Fruit fly (Drosophila melanogaster) whole organism, embryonic: ENCODE results near the gene sun.

Experiments
- Antp ChIP-seq: fragments of 200-800 bp; sonication (Bioruptor generic); optimal IDR thresholded peaks from 3 replicates; lab custom pipeline; 2016; ENCODE audit warnings: missing biosample characterization, missing genetic modification characterization
- B-H1 ChIP-seq: fragments of 200-800 bp; sonication (Bioruptor generic); IDR thresholded peaks from 3 replicates; pipeline ENCODE4 v1.3.6; 2022; ENCODE audit warnings: missing biosample characterization, missing genetic modification characterization
- BEAF-32 ChIP-seq: fragments of 200-800 bp; sonication (Bioruptor generic); optimal IDR thresholded peaks from 3 replicates; lab custom pipeline; 2017; ENCODE audit warnings: missing biosample characterization, missing genetic modification characterization, mild to moderate bottlenecking, moderate library complexity, missing genetic modification reagents
- Bgb ChIP-seq: fragments of 200-800 bp; sonication (Bioruptor generic); IDR thresholded peaks from 2 replicates; pipeline ENCODE4 v1.3.6; 2022; ENCODE audit warnings: missing biosample characterization, missing genetic modification characterization; ENCODE audit not compliant: partially characterized antibody
- CG11723 ChIP-seq: fragments of 200-800 bp; sonication (Bioruptor generic); optimal IDR thresholded peaks from 2 replicates; lab custom pipeline; 2017; ENCODE audit warnings: missing biosample characterization, mild to moderate bottlenecking, missing genetic modification characterization
- CG12942 ChIP-seq: fragments of 200-800 bp; sonication (Bioruptor generic); optimal IDR thresholded peaks from 3 replicates; lab custom pipeline; 2016; ENCODE audit warnings: missing biosample characterization, missing genetic modification characterization
- CG13287 ChIP-seq: fragments of 200-800 bp; sonication (Bioruptor generic); IDR thresholded peaks from 2 replicates; pipeline ENCODE4 v1.3.6; 2022; ENCODE audit warnings: missing biosample characterization, missing genetic modification characterization; ENCODE audit not compliant: partially characterized antibody
- CG14710 ChIP-seq: fragments of 200-800 bp; sonication (Bioruptor generic); optimal IDR thresholded peaks from 3 replicates; lab custom pipeline; 2019; ENCODE audit warnings: missing biosample characterization, mild to moderate bottlenecking, missing genetic modification characterization, moderate library complexity
- CG15011 ChIP-seq: fragments of 200-800 bp; sonication (Bioruptor generic); optimal IDR thresholded peaks from 3 replicates; lab custom pipeline; 2018; ENCODE audit warnings: missing biosample characterization, mild to moderate bottlenecking, missing genetic modification characterization
- CG1603 ChIP-seq: fragments of 200-800 bp; sonication (Bioruptor generic); optimal IDR thresholded peaks from 2 replicates; lab custom pipeline; 2019; ENCODE audit warnings: missing biosample characterization, mild to moderate bottlenecking, missing genetic modification characterization, moderate library complexity
- CG16815 ChIP-seq: fragments of 200-800 bp; sonication (Bioruptor generic); optimal IDR thresholded peaks from 3 replicates; lab custom pipeline; 2017; ENCODE audit warnings: missing biosample characterization, mild to moderate bottlenecking, missing genetic modification characterization
- CG30020 ChIP-seq: fragments of 200-800 bp; optimal IDR thresholded peaks from 2 replicates; lab custom pipeline; 2019; ENCODE audit warnings: missing biosample characterization, mild to moderate bottlenecking, missing genetic modification characterization, moderate library complexity
- CG4617 ChIP-seq: fragments of 200-800 bp; sonication (Bioruptor generic); optimal IDR thresholded peaks from 3 replicates; lab custom pipeline; 2016; ENCODE audit warnings: missing biosample characterization, missing genetic modification characterization, borderline replicate concordance
- CG7271 ChIP-seq: fragments of 200-800 bp; sonication (Bioruptor generic); optimal IDR thresholded peaks from 2 replicates; lab custom pipeline; 2018; ENCODE audit warnings: missing biosample characterization, mild to moderate bottlenecking, missing genetic modification characterization, moderate library complexity
- CG8478 ChIP-seq: fragments of >200 bp; optimal IDR thresholded peaks from 2 replicates; lab custom pipeline; 2018
- CG9797 ChIP-seq: fragments of 200-800 bp; sonication (Bioruptor generic); optimal IDR thresholded peaks from 3 replicates; lab custom pipeline; 2018; ENCODE audit warnings: missing biosample characterization, mild to moderate bottlenecking, missing genetic modification characterization
- CTCF ChIP-seq: fragments of 200-800 bp; sonication (Bioruptor generic); optimal IDR thresholded peaks from 2 replicates; lab custom pipeline; 2017; ENCODE audit warnings: missing biosample characterization, mild to moderate bottlenecking, missing genetic modification characterization, moderate library complexity
- Dll ChIP-seq: fragments of 200-800 bp; sonication (Bioruptor generic); IDR thresholded peaks from 4 replicates; pipeline ENCODE4 v1.3.6; 2022; ENCODE audit warnings: missing biosample characterization, missing genetic modification characterization; ENCODE audit not compliant: partially characterized antibody
- Doc3 ChIP-seq: fragments of 200-800 bp; sonication (Bioruptor generic); IDR thresholded peaks from 3 replicates; pipeline ENCODE4 v1.3.6; 2022; ENCODE audit warnings: missing biosample characterization, missing genetic modification characterization; ENCODE audit not compliant: partially characterized antibody
- Dp ChIP-seq: fragments of 200-800 bp; sonication (Bioruptor generic); optimal IDR thresholded peaks from 2 replicates; lab custom pipeline; 2018; ENCODE audit warnings: missing biosample characterization, mild to moderate bottlenecking, missing genetic modification characterization, moderate library complexity
- Drgx ChIP-seq: fragments of 200-800 bp; sonication (Bioruptor generic); IDR thresholded peaks from 2 replicates; pipeline ENCODE4 v1.3.6; 2022; ENCODE audit warnings: missing biosample characterization, missing genetic modification characterization
- E2f2 ChIP-seq: fragments of 200-800 bp; sonication (Bioruptor generic); IDR thresholded peaks from 2 replicates; pipeline ENCODE4 v1.3.6; 2022; ENCODE audit warnings: missing biosample characterization, missing genetic modification characterization
- Ets97D ChIP-seq: fragments of 200-800 bp; sonication (Bioruptor generic); optimal IDR thresholded peaks from 3 replicates; lab custom pipeline; 2016; ENCODE audit warnings: missing biosample characterization, missing genetic modification characterization
- Fer1 ChIP-seq: fragments of 200-800 bp; sonication (Bioruptor generic); optimal IDR thresholded peaks from 2 replicates; lab custom pipeline; 2017; ENCODE audit warnings: missing biosample characterization, mild to moderate bottlenecking, missing genetic modification characterization
- HLH4C ChIP-seq: fragments of 200-800 bp; sonication (Bioruptor generic); IDR thresholded peaks from 3 replicates; pipeline ENCODE4 v1.3.6; 2022; ENCODE audit warnings: missing biosample characterization, missing genetic modification characterization; ENCODE audit not compliant: partially characterized antibody
- Lhr ChIP-seq: fragments of 200-800 bp; sonication (Bioruptor generic); optimal IDR thresholded peaks from 3 replicates; lab custom pipeline; 2017; ENCODE audit warnings: mild to moderate bottlenecking, missing biosample characterization, missing genetic modification reagents, missing genetic modification characterization
- MBD-R2 ChIP-seq: fragments of 200-800 bp; sonication (Bioruptor generic); IDR thresholded peaks from 2 replicates; pipeline ENCODE4 v1.3.6; 2022; ENCODE audit warnings: missing biosample characterization, missing genetic modification characterization
- Med ChIP-seq: fragments of 200-800 bp; sonication (Bioruptor generic); peaks from one replicate; lab custom pipeline; 2016; ENCODE audit warnings: missing biosample characterization, missing genetic modification characterization, mild to moderate bottlenecking, inconsistent platforms, moderate library complexity
- Myb ChIP-seq: fragments of 200-800 bp; sonication (Bioruptor generic); optimal IDR thresholded peaks from 2 replicates; lab custom pipeline; 2016; ENCODE audit warnings: missing biosample characterization, missing genetic modification characterization
- Pdp1 ChIP-seq, 2 experiments: fragments of 200-800 bp; sonication (Bioruptor generic); optimal IDR thresholded peaks; 3 replicates each; lab custom pipeline; 2016; ENCODE audit warnings: missing biosample characterization in 2 of 2, missing genetic modification characterization in 2 of 2, mild to moderate bottlenecking in 1 of 2, moderate library complexity in 1 of 2
- Scr ChIP-seq: fragments of 200-800 bp; sonication (Bioruptor generic); IDR thresholded peaks from 2 replicates; pipeline ENCODE4 v1.3.6; 2022; ENCODE audit warnings: missing biosample characterization, missing genetic modification characterization; ENCODE audit not compliant: partially characterized antibody
- Sry-δ ChIP-seq: fragments of 200-800 bp; sonication (Bioruptor generic); optimal IDR thresholded peaks from 2 replicates; lab custom pipeline; 2016; ENCODE audit warnings: missing biosample characterization, missing genetic modification characterization
- Xbp1 ChIP-seq: fragments of 200-800 bp; sonication (Bioruptor generic); optimal IDR thresholded peaks from 3 replicates; lab custom pipeline; 2016; ENCODE audit warnings: missing biosample characterization, mild to moderate bottlenecking, missing genetic modification characterization
- abd-A ChIP-seq: fragments of 200-800 bp; sonication (Bioruptor generic); optimal IDR thresholded peaks from 3 replicates; lab custom pipeline; 2019; ENCODE audit warnings: missing biosample characterization, mild to moderate bottlenecking, missing genetic modification characterization, moderate library complexity
- chif ChIP-seq, 2 experiments: fragments of 200-800 bp; sonication (Bioruptor generic); optimal IDR thresholded peaks; 3 replicates each; lab custom pipeline; 2016; ENCODE audit warnings: missing biosample characterization in 2 of 2, missing genetic modification characterization in 2 of 2
- chinmo ChIP-seq: fragments of 200-800 bp; sonication (Bioruptor generic); IDR thresholded peaks from 4 replicates; pipeline ENCODE4 v1.3.6; 2022; ENCODE audit warnings: missing biosample characterization, missing genetic modification characterization; ENCODE audit not compliant: partially characterized antibody
- corto ChIP-seq: fragments of 200-800 bp; sonication (Bioruptor generic); optimal IDR thresholded peaks from 2 replicates; lab custom pipeline; 2016; ENCODE audit warnings: missing biosample characterization, mild to moderate bottlenecking, missing genetic modification characterization, moderate library complexity
- gem ChIP-seq: fragments of 200-800 bp; sonication (Bioruptor generic); optimal IDR thresholded peaks from 2 replicates; lab custom pipeline; 2019; ENCODE audit warnings: missing biosample characterization, mild to moderate bottlenecking, missing genetic modification characterization, moderate library complexity
- gfzf ChIP-seq: fragments of 200-800 bp; sonication (Bioruptor generic); optimal IDR thresholded peaks from 2 replicates; lab custom pipeline; 2016; ENCODE audit warnings: missing biosample characterization, mild to moderate bottlenecking, missing genetic modification characterization, moderate library complexity
- hkb ChIP-seq, 2 experiments: fragments of 200-800 bp in 1 of 2; fragments of >200 bp in 1 of 2; sonication (Bioruptor generic) in 1 of 2; IDR thresholded peaks in 1 of 2; optimal IDR thresholded peaks in 1 of 2; 2 replicates each; pipeline versions ENCODE4 v1.3.6 to Lab custom; 2017 to 2022; ENCODE audit warnings: missing biosample characterization in 1 of 2, missing genetic modification characterization in 1 of 2
- kah ChIP-seq: fragments of 200-800 bp; sonication (Bioruptor generic); optimal IDR thresholded peaks from 2 replicates; lab custom pipeline; 2018; ENCODE audit warnings: missing biosample characterization, mild to moderate bottlenecking, missing genetic modification characterization
- nmo ChIP-seq: fragments of 200-800 bp; sonication (Bioruptor generic); optimal IDR thresholded peaks from 2 replicates; lab custom pipeline; 2018; ENCODE audit warnings: missing biosample characterization, mild to moderate bottlenecking, missing genetic modification characterization, moderate library complexity
- otp ChIP-seq: fragments of 200-800 bp; sonication (Bioruptor generic); IDR thresholded peaks from 3 replicates; pipeline ENCODE4, ENCODE4 v1.3.6; 2022; ENCODE audit warnings: missing biosample characterization, missing genetic modification characterization
- pfk ChIP-seq: fragments of 200-800 bp; sonication (Bioruptor generic); optimal IDR thresholded peaks from 2 replicates; lab custom pipeline; 2018; ENCODE audit warnings: missing biosample characterization, mild to moderate bottlenecking, missing genetic modification characterization, moderate library complexity
- sens ChIP-seq: fragments of 200-800 bp; sonication (Bioruptor generic); peaks from one replicate; lab custom pipeline; 2016; ENCODE audit warnings: missing biosample characterization, missing genetic modification characterization
- sens-2 ChIP-seq: fragments of 200-800 bp; sonication (Bioruptor generic); IDR thresholded peaks from 2 replicates; pipeline ENCODE4 v1.3.6; 2022; ENCODE audit warnings: missing biosample characterization, missing genetic modification characterization
- slou ChIP-seq: fragments of 200-800 bp; sonication (Bioruptor generic); optimal IDR thresholded peaks from 3 replicates; lab custom pipeline; 2016; ENCODE audit warnings: missing biosample characterization, missing genetic modification characterization
- sob ChIP-seq: fragments of 200-800 bp; sonication (Bioruptor generic); IDR thresholded peaks from 2 replicates; pipeline ENCODE4 v1.3.6; 2022; ENCODE audit warnings: missing biosample characterization, missing genetic modification characterization
- unc-4 ChIP-seq: fragments of 200-800 bp; sonication (Bioruptor generic); IDR thresholded peaks from 2 replicates; pipeline ENCODE4 v1.3.6; 2022; ENCODE audit warnings: missing biosample characterization, missing genetic modification characterization; ENCODE audit not compliant: partially characterized antibody

sun gene

dm6 chrX:15849021-15849420 is at the start of gene sun:
Gene sun (minus strand): TSS chrX:15849258.
- TF ChIP-seq kah (GFP tag; lab: Kevin White, UChicago) = no peak
- TF ChIP-seq Dll (GFP tag; lab: Robert Waterston, UW) = no peak
- TF ChIP-seq Bgb (GFP tag; lab: Robert Waterston, UW) = peak; percentile 38; the same call in 1 of the 2 replicates
- no peak for TF ChIP-seq CG11723 (GFP tag; lab: Kevin White, UChicago)
- peak; percentile 99 for TF ChIP-seq CG1603 (tag; lab: Kevin White, UChicago)
- TF ChIP-seq sens-2 (GFP tag; lab: Robert Waterston, UW) = no peak
- TF ChIP-seq CG7271 (tag; lab: Kevin White, UChicago) = no peak
- no peak for TF ChIP-seq slou (GFP tag; lab: Kevin White, UChicago)
- peak; percentile 69 for TF ChIP-seq CG9797 (GFP tag; lab: Kevin White, UChicago)
- TF ChIP-seq Pdp1 (GFP tag; optimal IDR thresholded peaks at IDR 0.05; lab: Kevin White, UChicago) = peak in 1 of 2 experiments; percentile 99
- TF ChIP-seq CG30020 = peak; percentile 82
- no peak for TF ChIP-seq B-H1 (GFP tag; lab: Robert Waterston, UW)
- TF ChIP-seq Dp (GFP tag; lab: Kevin White, UChicago) = peak; percentile 49
- TF ChIP-seq sob (GFP tag; lab: Robert Waterston, UW) = no peak
- 0 out of 3 replicates have a peak, but pooled peaks have one; percentile 32 for TF ChIP-seq HLH4C (GFP tag; lab: Robert Waterston, UW)
- peak; percentile 3 for TF ChIP-seq nmo (GFP tag; lab: Kevin White, UChicago)
- TF ChIP-seq Xbp1 (GFP tag; lab: Kevin White, UChicago) = no peak
- TF ChIP-seq Scr (GFP tag; lab: Robert Waterston, UW) = peak; percentile 20; the same call in 1 of the 2 replicates
- TF ChIP-seq Myb (GFP tag; lab: Kevin White, UChicago) = peak; percentile 40
- no peak for TF ChIP-seq hkb (optimal IDR thresholded peaks at IDR 0.05; lab: Kevin White, UChicago)
- no peak for TF ChIP-seq hkb (GFP tag; IDR thresholded peaks at IDR 0.05; lab: Robert Waterston, UW)
- TF ChIP-seq BEAF-32 (GFP tag; lab: Kevin White, UChicago) = peak; percentile 51
- TF ChIP-seq Sry-δ (GFP tag; lab: Kevin White, UChicago) = peak; percentile 29
- no peak for TF ChIP-seq pfk (GFP tag; lab: Kevin White, UChicago)
- TF ChIP-seq CG15011 = no peak
- 0 out of 3 replicates have a peak, but pooled peaks have one; percentile 37 for TF ChIP-seq Doc3 (GFP tag; lab: Robert Waterston, UW)
- TF ChIP-seq Lhr = peak; percentile 10
- TF ChIP-seq Antp = no peak
- no peak for TF ChIP-seq Fer1 (GFP tag; lab: Kevin White, UChicago)
- TF ChIP-seq corto (GFP tag; lab: Kevin White, UChicago) = no peak
- no peak for TF ChIP-seq CG16815 (GFP tag; lab: Kevin White, UChicago)
- TF ChIP-seq abd-A (tag; lab: Kevin White, UChicago) = no peak
- TF ChIP-seq CG12942 (GFP tag; lab: Kevin White, UChicago) = no peak
- no peak for TF ChIP-seq CG8478
- TF ChIP-seq CG4617 (GFP tag; lab: Kevin White, UChicago) = peak; percentile 55
- TF ChIP-seq chinmo (GFP tag; lab: Robert Waterston, UW) = no peak
- peak; percentile 66 for TF ChIP-seq sens (GFP tag; lab: Kevin White, UChicago)
- TF ChIP-seq MBD-R2 = peak; percentile 37; the same call in 1 of the 2 replicates
- TF ChIP-seq unc-4 (GFP tag; lab: Robert Waterston, UW) = peak; percentile 35; the same call in 1 of the 2 replicates
- no peak for TF ChIP-seq gem (tag; lab: Kevin White, UChicago)
- TF ChIP-seq E2f2 (GFP tag; lab: Robert Waterston, UW) = 0 out of 2 replicates have a peak, but pooled peaks have one; percentile 38
- no peak for TF ChIP-seq CTCF (GFP tag; lab: Kevin White, UChicago)
- TF ChIP-seq CG14710 (tag; lab: Kevin White, UChicago) = peak; percentile 23
- peak; percentile 67 for TF ChIP-seq Ets97D (GFP tag; lab: Kevin White, UChicago)
- TF ChIP-seq CG13287 (GFP tag; lab: Robert Waterston, UW) = peak; percentile 46; the same call in 1 of the 2 replicates
- TF ChIP-seq Med (GFP tag; lab: Kevin White, UChicago) = peak; percentile 82
- no peak for TF ChIP-seq chif (GFP tag; optimal IDR thresholded peaks at IDR 0.05; lab: Kevin White, UChicago)
- TF ChIP-seq Drgx = no peak
- no peak for TF ChIP-seq otp (GFP tag; lab: Robert Waterston, UW)
- peak; percentile 78 for TF ChIP-seq gfzf (GFP tag; lab: Kevin White, UChicago)
